Fruit fly (Drosophila melanogaster): Measurements from ENCODE around the gene sofe.

sofe gene

DNA sequence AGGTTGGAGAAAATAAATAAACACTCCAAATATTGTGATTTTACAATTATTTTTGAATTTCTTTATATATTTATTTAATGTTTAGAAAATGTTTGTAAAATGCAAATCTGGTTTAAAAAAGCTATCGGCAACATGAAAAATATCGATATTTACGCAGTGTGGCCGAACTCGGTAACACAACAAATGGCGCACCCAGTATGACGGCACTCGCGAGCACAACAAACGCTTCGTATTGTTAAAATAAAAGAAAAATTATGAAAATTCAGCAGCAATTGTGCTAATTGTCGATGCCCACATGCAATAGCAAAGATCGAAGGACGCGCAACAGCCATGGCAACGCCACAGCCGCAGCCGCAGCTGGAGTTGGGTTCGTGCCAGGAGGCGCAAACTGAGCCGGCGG lies 8.6 kb downstream of the sofe start, which contains the start of gene CG2202 (continued):
- TF ChIP-seq tap (tag; optimal IDR thresholded peaks at IDR 0.05), result no peak
- TF ChIP-seq CG8478 (optimal IDR thresholded peaks at IDR 0.05), result no peak
- no peak for TF ChIP-seq CoRest (tag; optimal IDR thresholded peaks at IDR 0.05)
- no peak for TF ChIP-seq cad (GFP tag; optimal IDR thresholded peaks at IDR 0.05)
- no peak for TF ChIP-seq CG3995 (GFP tag; optimal IDR thresholded peaks at IDR 0.05)
- TF ChIP-seq CG2129 (GFP tag; IDR thresholded peaks at IDR 0.05; ENCODE audit: partially characterized antibody), result peak; percentile 44
- TF ChIP-seq HLH4C (GFP tag; IDR thresholded peaks at IDR 0.05; ENCODE audit: partially characterized antibody), result peak; percentile 68; the same call in 2 of the 3 replicates
- TF ChIP-seq CG15011 (GFP tag; optimal IDR thresholded peaks at IDR 0.05), result no peak
- no peak for TF ChIP-seq fru (optimal IDR thresholded peaks at IDR 0.05)
- no peak for TF ChIP-seq exex (tag; optimal IDR thresholded peaks at IDR 0.05)
- no peak for TF ChIP-seq jumu (GFP tag; optimal IDR thresholded peaks at IDR 0.05)
- no peak for TF ChIP-seq CG2875 (GFP tag; optimal IDR thresholded peaks at IDR 0.05)
- TF ChIP-seq sima (GFP tag; optimal IDR thresholded peaks at IDR 0.05), result no peak
- TF ChIP-seq CG12391 (tag; optimal IDR thresholded peaks at IDR 0.05), result peak; percentile 17
- TF ChIP-seq sc (optimal IDR thresholded peaks at IDR 0.05), result no peak
- no peak for TF ChIP-seq sc (GFP tag; optimal IDR thresholded peaks at IDR 0.05)
- peak; percentile 29 for TF ChIP-seq CG12659 (GFP tag; optimal IDR thresholded peaks at IDR 0.05)
- peak; percentile 18; the same call in 1 of the 2 replicates for TF ChIP-seq CG42726 (GFP tag; IDR thresholded peaks at IDR 0.05; ENCODE audit: partially characterized antibody)
- TF ChIP-seq CG11247 (GFP tag; IDR thresholded peaks at IDR 0.05), result no peak
- TF ChIP-seq CG4328 (GFP tag; optimal IDR thresholded peaks at IDR 0.05), result no peak
- no peak for TF ChIP-seq caup (GFP tag; optimal IDR thresholded peaks at IDR 0.05; ENCODE audit: severe bottlenecking)
- no peak for TF ChIP-seq az2 (GFP tag; optimal IDR thresholded peaks at IDR 0.05)
- TF ChIP-seq prd (optimal IDR thresholded peaks at IDR 0.05), result no peak
- no peak for TF ChIP-seq prd (GFP tag; IDR thresholded peaks at IDR 0.05)
- TF ChIP-seq CG6813 (GFP tag; optimal IDR thresholded peaks at IDR 0.05), result no peak
- no peak for TF ChIP-seq z (GFP tag; IDR thresholded peaks at IDR 0.05)
- TF ChIP-seq Nf-YA (GFP tag; IDR thresholded peaks at IDR 0.05), result no peak
- no peak for TF ChIP-seq mld (GFP tag; IDR thresholded peaks at IDR 0.05; ENCODE audit: partially characterized antibody)
- no peak for TF ChIP-seq Gug (GFP tag; IDR thresholded peaks at IDR 0.05)
- TF ChIP-seq CG6854 (GFP tag; optimal IDR thresholded peaks at IDR 0.05), result no peak
- TF ChIP-seq CG7372 (GFP tag; IDR thresholded peaks at IDR 0.05), result no peak
- no peak for TF ChIP-seq CG11723 (GFP tag; optimal IDR thresholded peaks at IDR 0.05)
- TF ChIP-seq stwl (tag; optimal IDR thresholded peaks at IDR 0.05), result peak; percentile 59
- no peak for TF ChIP-seq CG12744 (GFP tag; optimal IDR thresholded peaks at IDR 0.05)
- TF ChIP-seq HmgD (GFP tag; optimal IDR thresholded peaks at IDR 0.05), result no peak
- TF ChIP-seq CG7357 (GFP tag; IDR thresholded peaks at IDR 0.05), result no peak
- TF ChIP-seq fu2 (GFP tag; optimal IDR thresholded peaks at IDR 0.05), result no peak
- TF ChIP-seq CG4424 (GFP tag; optimal IDR thresholded peaks at IDR 0.05), result no peak
- TF ChIP-seq CG3163 (GFP tag; optimal IDR thresholded peaks at IDR 0.05), result no peak
- peak; percentile 25 for TF ChIP-seq CG10267 (tag; optimal IDR thresholded peaks at IDR 0.05)
- TF ChIP-seq CG13287 (GFP tag; IDR thresholded peaks at IDR 0.05; ENCODE audit: partially characterized antibody), result peak; percentile 80
- no peak for TF ChIP-seq grau (tag; optimal IDR thresholded peaks at IDR 0.05)
- TF ChIP-seq sob (GFP tag; IDR thresholded peaks at IDR 0.05), result no peak
- TF ChIP-seq Dad (GFP tag; optimal IDR thresholded peaks at IDR 0.05), result no peak
- no peak for TF ChIP-seq CG3407 (GFP tag; optimal IDR thresholded peaks at IDR 0.05)
- TF ChIP-seq Meics (GFP tag; optimal IDR thresholded peaks at IDR 0.05), result no peak
- no peak for TF ChIP-seq wdn (GFP tag; IDR thresholded peaks at IDR 0.05)
- peak; percentile 48 for TF ChIP-seq CG14710 (tag; optimal IDR thresholded peaks at IDR 0.05)
- TF ChIP-seq CG13296 (GFP tag; optimal IDR thresholded peaks at IDR 0.05), result no peak
- no peak for TF ChIP-seq lilli (GFP tag; optimal IDR thresholded peaks at IDR 0.05)
- TF ChIP-seq ro (GFP tag; IDR thresholded peaks at IDR 0.05), result no peak
- TF ChIP-seq vnd (GFP tag; IDR thresholded peaks at IDR 0.05; ENCODE audit: partially characterized antibody), result peak; percentile 69
